Worm (Caenorhabditis elegans): Measurements from ENCODE around the gene rpn-13.

Gene rpn-13

DNA sequence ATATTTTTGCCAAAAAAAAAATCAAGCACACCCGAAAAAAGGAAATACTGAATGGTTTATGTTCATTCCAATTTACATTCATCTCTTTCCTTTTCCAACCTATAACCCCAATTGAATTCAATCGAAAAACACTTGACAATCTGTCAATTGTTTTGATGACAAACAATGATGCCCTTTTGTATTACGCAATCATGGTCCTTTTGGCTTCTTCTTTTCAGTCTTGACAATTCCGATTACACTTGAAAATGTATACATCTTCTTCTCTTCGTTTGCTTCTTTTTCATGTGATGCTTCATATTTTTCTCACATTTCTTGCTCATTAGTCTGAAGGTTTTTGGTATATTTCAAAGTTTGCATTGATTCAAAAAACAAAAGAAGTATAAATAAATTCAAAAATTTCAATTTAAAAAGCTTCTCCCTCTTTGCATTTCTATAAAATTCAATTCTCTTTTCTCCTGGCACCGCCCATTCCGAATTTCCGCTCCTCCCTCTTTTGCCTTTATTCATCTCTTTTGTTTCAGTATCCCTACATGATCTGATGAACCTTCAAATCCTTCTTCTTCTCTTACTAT is 10.4 kb downstream of the rpn-13 start, which contains the start of gene C56G2.4:
Gene C56G2.4 (plus strand): TSS at position 522 of the 572 bp plus-strand sequence.
- TF ChIP-seq C38D4.7 (GFP tag; optimal IDR thresholded peaks at IDR 0.05) (no peak), unc-42 (tag; optimal IDR thresholded peaks at IDR 0.05) (peak; percentile 22)

- TF ChIP-seq npax-4 (tag; optimal IDR thresholded peaks at IDR 0.05) (no peak), syd-9 (tag; optimal IDR thresholded peaks at IDR 0.05) (no peak), madf-2 (tag; optimal IDR thresholded peaks at IDR 0.05) (no peak), hlh-8 (tag; optimal IDR thresholded peaks at IDR 0.05) (no peak), ets-4 (tag; optimal IDR thresholded peaks at IDR 0.05) (no peak), ztf-16 (tag; optimal IDR thresholded peaks at IDR 0.05) (no peak), hlh-6 (tag; optimal IDR thresholded peaks at IDR 0.05) (no peak), fkh-10 (GFP tag; optimal IDR thresholded peaks at IDR 0.05) (no peak), K09A11.1 (tag; optimal IDR thresholded peaks at IDR 0.05; ENCODE audit: insufficient read depth) (no peak), zip-5 (tag; optimal IDR thresholded peaks at IDR 0.05) (no peak), eyg-1 (tag; optimal IDR thresholded peaks at IDR 0.05) (no peak), ceh-6 (GFP tag; optimal IDR thresholded peaks at IDR 0.05) (no peak)
These were observed 17.6 kb downstream of the rpn-13 start, which contains the start of gene C56G2.5 for ce11 chrIII:6324139-6324538. Gene C56G2.5 (minus strand): TSS chrIII:6324239.

- TF ChIP-seq fkh-10 (GFP tag; optimal IDR thresholded peaks at IDR 0.05) = peak; percentile 84
- no peak for TF ChIP-seq elt-4 (tag; optimal IDR thresholded peaks at IDR 0.05)
- TF ChIP-seq unc-42 (tag; optimal IDR thresholded peaks at IDR 0.05) = peak; percentile 99
These were observed 24.4 kb downstream of the rpn-13 start for ce11 chrIII:6317345-6317744.

ce11 chrIII:6316795-6317194 is 24.9 kb downstream of the rpn-13 start:
- TF ChIP-seq hlh-6 (tag; optimal IDR thresholded peaks at IDR 0.05) (no peak), ceh-14 (tag; optimal IDR thresholded peaks at IDR 0.05) (no peak), pat-9 (tag; optimal IDR thresholded peaks at IDR 0.05) (no peak)

- TF ChIP-seq ets-4 (tag; optimal IDR thresholded peaks at IDR 0.05) = no peak
- TF ChIP-seq pqm-1 (tag; optimal IDR thresholded peaks at IDR 0.05) = no peak
- TF ChIP-seq ceh-22 (tag; optimal IDR thresholded peaks at IDR 0.05) = no peak
- no peak for TF ChIP-seq K02D7.2 (tag; optimal IDR thresholded peaks at IDR 0.05)
- no peak for TF ChIP-seq unc-86 (tag; optimal IDR thresholded peaks at IDR 0.05)
- no peak for TF ChIP-seq hlh-13 (GFP tag; optimal IDR thresholded peaks at IDR 0.05)
- no peak for TF ChIP-seq ceh-24 (tag; optimal IDR thresholded peaks at IDR 0.05)
- TF ChIP-seq dmd-4 (tag; optimal IDR thresholded peaks at IDR 0.05; ENCODE audit: borderline replicate concordance) = no peak
- no peak for TF ChIP-seq ztf-16 (tag; optimal IDR thresholded peaks at IDR 0.05)
- no peak for TF ChIP-seq ceh-2 (tag; optimal IDR thresholded peaks at IDR 0.05)
- no peak for TF ChIP-seq C38D4.7 (GFP tag; optimal IDR thresholded peaks at IDR 0.05)
- no peak for TF ChIP-seq ceh-19 (GFP tag; optimal IDR thresholded peaks at IDR 0.05)
These were observed 26.2 kb downstream of the rpn-13 start for ce11 chrIII:6315515-6315914.

DNA sequence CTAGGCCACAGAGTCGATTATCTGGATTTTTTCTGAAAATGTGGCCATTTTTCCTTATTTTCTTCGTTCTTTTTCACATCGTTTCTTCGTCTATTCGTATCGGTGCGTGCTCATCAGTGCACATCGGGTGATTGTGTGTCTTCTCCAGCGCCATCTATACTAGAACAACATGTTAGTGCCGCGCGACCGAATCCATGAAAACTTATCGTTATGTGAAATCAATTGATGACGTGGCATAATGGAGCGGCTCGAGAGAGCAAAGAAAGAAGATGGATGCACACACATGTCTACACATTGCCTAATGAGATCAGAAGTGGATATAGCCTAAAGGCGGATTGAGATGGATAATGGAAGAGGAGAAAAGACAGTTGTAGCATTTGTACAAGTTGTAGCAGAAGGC is 29.5 kb downstream of the rpn-13 start:
- no peak for TF ChIP-seq ceh-6 (GFP tag; optimal IDR thresholded peaks at IDR 0.05)
- no peak for TF ChIP-seq odd-2 (tag; optimal IDR thresholded peaks at IDR 0.05)
- TF ChIP-seq nhr-11 (tag; optimal IDR thresholded peaks at IDR 0.05) = no peak
- TF ChIP-seq pat-9 (tag; optimal IDR thresholded peaks at IDR 0.05) = no peak
- TF ChIP-seq unc-42 (tag; optimal IDR thresholded peaks at IDR 0.05) = peak; percentile 34
- TF ChIP-seq sox-2 (GFP tag; IDR thresholded peaks at IDR 0.05) = no peak
- no peak for TF ChIP-seq K02D7.2 (tag; optimal IDR thresholded peaks at IDR 0.05)
- no peak for TF ChIP-seq ets-4 (tag; optimal IDR thresholded peaks at IDR 0.05)
- no peak for TF ChIP-seq sox-4 (tag; optimal IDR thresholded peaks at IDR 0.05)

All from whole organism, late embryonic.